Worm (Caenorhabditis elegans): ENCODE data around the gene cgt-1.

DNA sequence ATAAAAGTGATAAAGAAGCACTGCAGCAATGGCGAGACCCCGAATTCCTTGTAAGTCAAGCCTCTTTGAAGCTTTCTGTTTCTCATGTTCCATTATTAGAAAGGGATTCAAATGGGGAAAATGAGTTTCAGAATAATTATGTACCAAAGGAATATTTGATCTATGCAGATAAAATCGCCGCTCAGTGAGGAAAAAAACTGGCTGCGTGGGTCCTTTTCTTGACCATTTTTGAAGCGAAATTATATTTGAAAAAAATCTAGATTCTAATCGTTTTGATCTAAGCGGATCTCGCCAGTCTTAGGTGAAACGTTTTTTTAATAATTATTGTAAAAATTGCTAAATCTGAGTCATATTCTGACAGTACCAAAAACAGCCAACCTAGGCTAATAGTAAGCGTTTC is 4.0 kb downstream of the cgt-1 start, which contains the start of gene oac-42:
- TF ChIP-seq hlh-1 (tag; optimal IDR thresholded peaks at IDR 0.05) = no peak
- TF ChIP-seq lin-13 (tag; optimal IDR thresholded peaks at IDR 0.05) = no peak
